Worm (Caenorhabditis elegans) whole organism, L4 larva: ENCODE results near the gene C11E4.6.

ENCODE experiments used
- egl-27 ChIP-seq: sonication (generic microtip); optimal IDR thresholded peaks from 3 replicates; lab custom pipeline; 2017; ENCODE audit warnings: missing biosample characterization, missing genetic modification reagents, missing genetic modification characterization
- nhr-28 ChIP-seq: fragments of 150-350 bp; optimal IDR thresholded peaks from 2 replicates; lab custom pipeline; 2014; ENCODE audit warnings: missing biosample characterization, missing genetic modification characterization

DNA sequence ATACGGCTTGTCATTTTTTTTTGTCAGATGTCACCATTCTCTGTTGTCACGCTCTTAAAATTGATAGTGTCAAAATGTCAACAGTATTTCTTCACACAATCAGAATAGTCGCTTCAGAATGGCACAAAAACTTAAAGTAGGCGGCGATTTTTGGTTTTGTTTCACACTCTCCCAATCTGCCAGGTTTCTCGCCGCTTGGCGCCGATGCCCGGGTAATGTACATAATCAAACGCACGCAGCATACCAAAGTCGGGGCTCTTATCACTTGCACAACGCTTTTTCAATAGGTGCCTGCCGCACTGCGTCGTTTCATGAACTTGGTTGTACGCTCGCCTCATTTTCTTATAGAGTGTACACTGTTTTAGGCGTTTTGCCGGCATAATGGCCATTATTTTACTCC lies 41.8 kb upstream of the C11E4.6 start:
- TF ChIP-seq nhr-28 (tag; lab: Kevin White, UChicago) (peak; percentile 26), egl-27 (tag; lab: Kevin White, UChicago) (no peak)
